Worm (Caenorhabditis elegans): ENCODE data around the gene srd-56.

srd-56 gene

DNA sequence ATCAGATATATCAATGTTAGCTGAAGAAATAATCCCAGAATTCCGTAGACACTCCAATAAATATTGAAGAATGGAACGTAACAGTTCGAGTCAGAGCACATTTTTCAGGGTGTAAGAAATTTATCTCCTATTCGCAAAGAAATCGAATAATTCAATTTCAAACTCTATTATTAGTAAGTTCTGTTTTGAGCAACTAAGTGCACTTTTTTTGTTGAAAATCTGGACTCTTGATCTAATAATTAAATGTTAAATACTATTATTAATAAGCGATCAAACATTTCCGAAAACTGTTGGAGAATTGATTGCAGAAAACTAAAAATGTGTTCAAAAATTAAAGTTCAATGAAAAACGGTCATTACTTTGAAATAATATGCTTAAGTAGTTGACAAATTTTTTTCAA, at the start of gene srd-56:
Gene srd-56 (minus strand): TSS at position 101 of the 400 bp plus-strand sequence.
- TF ChIP-seq sptf-2 (GFP tag; optimal IDR thresholded peaks at IDR 0.05) = no peak
- no peak for TF ChIP-seq cebp-2 (GFP tag; IDR thresholded peaks at IDR 0.05)
- TF ChIP-seq K12H6.12 (tag; optimal IDR thresholded peaks at IDR 0.05) = no peak
- TF ChIP-seq ztf-28 (GFP tag; IDR thresholded peaks at IDR 0.05) = no peak
- no peak for TF ChIP-seq rec-8 (tag; optimal IDR thresholded peaks at IDR 0.05)
- TF ChIP-seq atf-7 (tag; optimal IDR thresholded peaks at IDR 0.05) = no peak
- TF ChIP-seq Y56A3A.18 (GFP tag; IDR thresholded peaks at IDR 0.05) = no peak
- no peak for TF ChIP-seq pbrm-1 (GFP tag; IDR thresholded peaks at IDR 0.05)
- TF ChIP-seq rpc-1 (optimal IDR thresholded peaks at IDR 0.05) = no peak
- no peak for TF ChIP-seq rpc-1 (tag; optimal IDR thresholded peaks at IDR 0.05)
- TF ChIP-seq let-526 (GFP tag; IDR thresholded peaks at IDR 0.05) = no peak

ce11 chrII:7251978-7252377, 49.0 kb upstream of the srd-56 start, which contains the start of the genes prx-13 and ada-2:
Gene prx-13, minus strand, starts transcription at chrII:7252015.
Gene ada-2, plus strand, starts transcription at chrII:7252259.
- TF ChIP-seq unc-130 (GFP tag; optimal IDR thresholded peaks at IDR 0.05) (no peak), mxl-1 (tag; optimal IDR thresholded peaks at IDR 0.05) (no peak), tlf-1 (GFP tag; optimal IDR thresholded peaks at IDR 0.05) (no peak), chd-7 (tag; optimal IDR thresholded peaks at IDR 0.05) (no peak), snpc-4 (GFP tag; optimal IDR thresholded peaks at IDR 0.05) (no peak), snpc-4 (tag; optimal IDR thresholded peaks at IDR 0.05) (peak in 1 of 4 experiments; percentile 15), ceh-58 (GFP tag; IDR thresholded peaks at IDR 0.05) (no peak), nhr-80 (tag; optimal IDR thresholded peaks at IDR 0.05) (peak; percentile 62), ceh-91 (GFP tag; IDR thresholded peaks at IDR 0.05) (no peak), ceh-27 (GFP tag; optimal IDR thresholded peaks at IDR 0.05) (no peak)

- TF ChIP-seq sdz-38 (tag; optimal IDR thresholded peaks at IDR 0.05) (no peak), unc-130 (GFP tag; optimal IDR thresholded peaks at IDR 0.05) (no peak), sptf-2 (GFP tag; optimal IDR thresholded peaks at IDR 0.05) (no peak), K12H6.12 (tag; optimal IDR thresholded peaks at IDR 0.05) (no peak), zfh-2 (GFP tag; conservative IDR thresholded peaks at IDR 0.05) (no peak), somi-1 (GFP tag; optimal IDR thresholded peaks at IDR 0.05) (no peak), C17E4.6 (GFP tag; IDR thresholded peaks at IDR 0.05) (no peak), F57A8.1 (GFP tag; optimal IDR thresholded peaks at IDR 0.05) (no peak), zim-3 (tag; optimal IDR thresholded peaks at IDR 0.05) (no peak), akir-1 (GFP tag; optimal IDR thresholded peaks at IDR 0.05) (no peak), B0261.1 (tag; optimal IDR thresholded peaks at IDR 0.05) (no peak), F49E8.2 (tag; optimal IDR thresholded peaks at IDR 0.05; ENCODE audit: insufficient read depth) (no peak), rec-8 (tag; optimal IDR thresholded peaks at IDR 0.05) (no peak), hrde-1 (tag; optimal IDR thresholded peaks at IDR 0.05; ENCODE audit: borderline replicate concordance) (no peak), F57C9.4 (tag; optimal IDR thresholded peaks at IDR 0.05) (no peak)
Measured at ce11 chrII:7245576-7245975, 42.6 kb upstream of the srd-56 start, which contains the start of gene skpo-3. Gene skpo-3, plus strand, starts transcription at chrII:7245876.

- no peak for TF ChIP-seq mxl-1 (tag; optimal IDR thresholded peaks at IDR 0.05)
- TF ChIP-seq nhr-80 (tag; optimal IDR thresholded peaks at IDR 0.05) = peak; percentile 7
Measured at ce11 chrII:7242754-7243153, 39.7 kb upstream of the srd-56 start.

- TF ChIP-seq D2030.7 (GFP tag; IDR thresholded peaks at IDR 0.05) (no peak), bed-1 (GFP tag; IDR thresholded peaks at IDR 0.05) (no peak), egrh-3 (GFP tag; IDR thresholded peaks at IDR 0.05) (no peak), pha-4 (tag; optimal IDR thresholded peaks at IDR 0.05) (no peak), Y79H2A.3 (GFP tag; conservative IDR thresholded peaks at IDR 0.05) (no peak), madf-10 (tag; optimal IDR thresholded peaks at IDR 0.05) (no peak), ceh-58 (GFP tag; IDR thresholded peaks at IDR 0.05) (no peak), mel-28 (tag; optimal IDR thresholded peaks at IDR 0.05; ENCODE audit: borderline replicate concordance) (no peak), hsf-1 (GFP tag; IDR thresholded peaks at IDR 0.05) (no peak), pbrm-1 (GFP tag; IDR thresholded peaks at IDR 0.05) (no peak), dpff-1 (tag; optimal IDR thresholded peaks at IDR 0.05) (no peak), ztf-28 (GFP tag; IDR thresholded peaks at IDR 0.05) (no peak)
Measured at ce11 chrII:7239705-7240104, 36.7 kb upstream of the srd-56 start.
